Fruit fly (Drosophila melanogaster) whole organism, wandering third instar larva: ENCODE results near the gene CG9016.

Source experiments
- Abd-B ChIP-seq: fragments of >200 bp; optimal IDR thresholded peaks from 2 replicates; lab custom pipeline; 2017; ENCODE audit warnings: missing biosample characterization, missing genetic modification characterization
- CG32264 ChIP-seq: fragments of 200-800 bp; sonication (Bioruptor generic); optimal IDR thresholded peaks from 2 replicates; lab custom pipeline; 2016; ENCODE audit warnings: missing biosample characterization, missing genetic modification characterization
- CG9705 ChIP-seq: fragments of 200-800 bp; sonication (Bioruptor generic); optimal IDR thresholded peaks from 2 replicates; lab custom pipeline; 2018; ENCODE audit warnings: missing biosample characterization, mild to moderate bottlenecking, missing genetic modification characterization
- CrebA ChIP-seq: fragments of 200-800 bp; sonication (Bioruptor generic); optimal IDR thresholded peaks from 2 replicates; lab custom pipeline; 2016; ENCODE audit warnings: missing biosample characterization, mild to moderate bottlenecking, missing genetic modification characterization, borderline replicate concordance
- Dfd ChIP-seq: fragments of >200 bp; optimal IDR thresholded peaks from 2 replicates; lab custom pipeline; 2017; ENCODE audit warnings: missing biosample characterization, missing genetic modification characterization
- Dif ChIP-seq: fragments of 200-275, 200-300 bp; sonication (Bioruptor generic); optimal IDR thresholded peaks from 2 replicates; lab custom pipeline; 2018; ENCODE audit warnings: missing biosample characterization, missing genetic modification characterization; ENCODE audit not compliant: partially characterized antibody
- GATAd ChIP-seq: sonication (Bioruptor generic); optimal IDR thresholded peaks from 2 replicates; lab custom pipeline; 2016; ENCODE audit warnings: missing biosample characterization, missing genetic modification characterization
- HLH106 ChIP-seq: fragments of 200-800 bp; optimal IDR thresholded peaks from 3 replicates; lab custom pipeline; 2019; ENCODE audit warnings: missing biosample characterization, mild to moderate bottlenecking, missing genetic modification characterization, moderate library complexity
- Hnf4 ChIP-seq: fragments of 200-800 bp; sonication (Bioruptor generic); optimal IDR thresholded peaks from 2 replicates; lab custom pipeline; 2016; ENCODE audit warnings: missing biosample characterization, mild to moderate bottlenecking, missing genetic modification characterization
- Hr78 ChIP-seq: fragments of >200 bp; optimal IDR thresholded peaks from 2 replicates; lab custom pipeline; 2017; ENCODE audit warnings: missing biosample characterization, missing genetic modification characterization
- Hr83 ChIP-seq: fragments of 200-300 bp; sonication (Bioruptor generic); optimal IDR thresholded peaks from 2 replicates; lab custom pipeline; 2016; ENCODE audit warnings: missing biosample characterization, mild to moderate bottlenecking, missing genetic modification characterization, moderate library complexity; ENCODE audit not compliant: poor library complexity, severe bottlenecking
- Jra ChIP-seq: sonication (Bioruptor generic); optimal IDR thresholded peaks from 2 replicates; lab custom pipeline; 2016; ENCODE audit warnings: missing biosample characterization, missing genetic modification characterization
- Mio ChIP-seq: sonication (Bioruptor generic); optimal IDR thresholded peaks from 2 replicates; lab custom pipeline; 2016; ENCODE audit warnings: missing biosample characterization, missing genetic modification characterization
- Myc ChIP-seq: fragments of >200 bp; optimal IDR thresholded peaks from 2 replicates; lab custom pipeline; 2017
- N ChIP-seq: fragments of >200 bp; optimal IDR thresholded peaks from 2 replicates; lab custom pipeline; 2018; ENCODE audit warnings: missing biosample characterization, missing external identifiers, missing genetic modification characterization
- OdsH ChIP-seq: fragments of 200-800 bp; sonication (Bioruptor generic); optimal IDR thresholded peaks from 2 replicates; lab custom pipeline; 2016; ENCODE audit warnings: missing biosample characterization, mild to moderate bottlenecking, missing genetic modification characterization
- Rel ChIP-seq, 2 experiments: fragments of 200-800 bp; sonication (Bioruptor generic) in 1 of 2; optimal IDR thresholded peaks; 2 replicates in 1 of 2; 3 replicates in 1 of 2; lab custom pipeline; 2016 to 2019; ENCODE audit warnings: mild to moderate bottlenecking in 2 of 2, missing biosample characterization in 2 of 2, missing genetic modification characterization in 2 of 2, moderate library complexity in 1 of 2
- Sp1 ChIP-seq: fragments of 200-800 bp; sonication (Bioruptor generic); optimal IDR thresholded peaks from 3 replicates; lab custom pipeline; 2019; ENCODE audit warnings: missing biosample characterization, mild to moderate bottlenecking, missing genetic modification characterization, moderate library complexity
- Vsx2 ChIP-seq: fragments of 200-300, 225-300 bp; sonication (Bioruptor generic); optimal IDR thresholded peaks from 2 replicates; lab custom pipeline; 2018; ENCODE audit warnings: missing biosample characterization, missing genetic modification characterization; ENCODE audit not compliant: partially characterized antibody
- br ChIP-seq: fragments of 200-800 bp; sonication (Bioruptor generic); optimal IDR thresholded peaks from 2 replicates; lab custom pipeline; 2016; ENCODE audit warnings: missing biosample characterization, missing genetic modification characterization
- brk ChIP-seq: fragments of 200-800 bp; sonication (Bioruptor generic); optimal IDR thresholded peaks from 2 replicates; lab custom pipeline; 2016; ENCODE audit warnings: missing biosample characterization, mild to moderate bottlenecking, missing genetic modification characterization
- dl ChIP-seq, 2 experiments: fragments of 175-275, 200-275 bp in 1 of 2; fragments of 200-275 bp in 1 of 2; sonication (Bioruptor generic); optimal IDR thresholded peaks; lab custom pipeline; 2018; ENCODE audit warnings: mild to moderate bottlenecking in 2 of 2, missing biosample characterization in 2 of 2, missing genetic modification characterization in 2 of 2, moderate library complexity in 2 of 2; ENCODE audit not compliant: partially characterized antibody in 2 of 2, insufficient read depth in 1 of 2
- dmrt93B ChIP-seq: fragments of 200-800 bp; sonication (Bioruptor generic); optimal IDR thresholded peaks from 2 replicates; lab custom pipeline; 2018; ENCODE audit warnings: missing biosample characterization, mild to moderate bottlenecking, missing genetic modification characterization
- dsf ChIP-seq: sonication (Bioruptor generic); optimal IDR thresholded peaks from 2 replicates; lab custom pipeline; 2016; ENCODE audit warnings: missing biosample characterization, missing genetic modification characterization, borderline replicate concordance
- ey ChIP-seq: fragments of 200-800 bp; sonication (Bioruptor generic); optimal IDR thresholded peaks from 2 replicates; lab custom pipeline; 2016; ENCODE audit warnings: missing biosample characterization, missing genetic modification characterization
- foxo ChIP-seq, 2 experiments: fragments of 200-800 bp; sonication (Bioruptor generic); optimal IDR thresholded peaks; 2 replicates in 1 of 2; 3 replicates in 1 of 2; lab custom pipeline; 2016 to 2017; ENCODE audit warnings: missing biosample characterization in 2 of 2, missing genetic modification characterization in 2 of 2
- fru ChIP-seq: fragments of 200-800 bp; sonication (Bioruptor generic); optimal IDR thresholded peaks from 3 replicates; lab custom pipeline; 2016; ENCODE audit warnings: missing biosample characterization, mild to moderate bottlenecking, missing genetic modification characterization
- h ChIP-seq: fragments of 200-800 bp; sonication (Bioruptor generic); optimal IDR thresholded peaks from 3 replicates; lab custom pipeline; 2016; ENCODE audit warnings: missing biosample characterization, mild to moderate bottlenecking, missing genetic modification characterization
- jim ChIP-seq: fragments of 175-275, 200-325 bp; sonication (Bioruptor generic); optimal IDR thresholded peaks from 2 replicates; lab custom pipeline; 2016; ENCODE audit warnings: missing biosample characterization, mild to moderate bottlenecking, missing genetic modification characterization
- lola ChIP-seq: fragments of >200 bp; optimal IDR thresholded peaks from 2 replicates; lab custom pipeline; 2017; ENCODE audit warnings: missing biosample characterization, missing genetic modification characterization
- pan ChIP-seq: fragments of >200 bp; optimal IDR thresholded peaks from 2 replicates; lab custom pipeline; 2017
- psq ChIP-seq: fragments of 200-800 bp; sonication (Bioruptor generic); optimal IDR thresholded peaks from 3 replicates; lab custom pipeline; 2017; ENCODE audit warnings: missing biosample characterization, mild to moderate bottlenecking, missing genetic modification characterization, moderate library complexity
- rgr ChIP-seq: fragments of 200-800 bp; sonication (Bioruptor generic); optimal IDR thresholded peaks from 3 replicates; lab custom pipeline; 2016; ENCODE audit warnings: missing biosample characterization, mild to moderate bottlenecking, missing genetic modification characterization
- sage ChIP-seq: fragments of 200-800 bp; sonication (Bioruptor generic); optimal IDR thresholded peaks from 2 replicates; lab custom pipeline; 2016; ENCODE audit warnings: missing biosample characterization, mild to moderate bottlenecking, missing genetic modification characterization
- sv ChIP-seq: fragments of 200-800 bp; sonication (Bioruptor generic); optimal IDR thresholded peaks from 3 replicates; lab custom pipeline; 2016; ENCODE audit warnings: missing biosample characterization, missing genetic modification characterization
- tai ChIP-seq: sonication (Bioruptor generic); optimal IDR thresholded peaks from 2 replicates; lab custom pipeline; 2016; ENCODE audit warnings: missing biosample characterization, missing genetic modification characterization
- usp ChIP-seq: fragments of >200 bp; optimal IDR thresholded peaks from 2 replicates; lab custom pipeline; 2017; ENCODE audit warnings: missing biosample characterization, missing genetic modification characterization
- woc ChIP-seq: sonication (Bioruptor generic); optimal IDR thresholded peaks from 2 replicates; lab custom pipeline; 2016; ENCODE audit warnings: missing biosample characterization, mild to moderate bottlenecking, missing genetic modification characterization

Gene CG9016

dm6 chr2L:5956153-5956552, 32.7 kb upstream of the CG9016 start, which contains the start of gene CG13999:
TSS of gene CG13999 (minus strand) at chr2L:5956466.
- no peak for TF ChIP-seq h (GFP tag; lab: Kevin White, UChicago)
- no peak for TF ChIP-seq N
- no peak for TF ChIP-seq woc (GFP tag; lab: Kevin White, UChicago)
- TF ChIP-seq usp (GFP tag; lab: Kevin White, UChicago) = no peak
- no peak for TF ChIP-seq psq
- TF ChIP-seq GATAd (GFP tag; lab: Kevin White, UChicago) = no peak
- TF ChIP-seq CG32264 = no peak
- TF ChIP-seq CG9705 (GFP tag; lab: Kevin White, UChicago) = no peak
- TF ChIP-seq sage = no peak
- TF ChIP-seq Myc (lab: Kevin White, UChicago) = no peak
- TF ChIP-seq jim (GFP tag; lab: Kevin White, UChicago) = no peak
- TF ChIP-seq dsf (GFP tag; lab: Kevin White, UChicago) = no peak
- TF ChIP-seq Dif (GFP tag; lab: Kevin White, UChicago) = no peak

dm6 chr2L:5948775-5949526, 25.5 kb upstream of the CG9016 start, which contains the start of gene CG9044:
TSS of gene CG9044 (plus strand) at chr2L:5949450.
- TF ChIP-seq Hr83 (GFP tag; lab: Kevin White, UChicago) = peak; percentile 38
- no peak for TF ChIP-seq rgr (GFP tag; lab: Kevin White, UChicago)
- TF ChIP-seq CG9705 (GFP tag; lab: Kevin White, UChicago) = peak; percentile 35
- no peak for TF ChIP-seq Sp1 (GFP tag; lab: Kevin White, UChicago)
- TF ChIP-seq sv (GFP tag; lab: Kevin White, UChicago) = no peak
- TF ChIP-seq Jra (GFP tag; lab: Kevin White, UChicago) = peak; percentile 49
- no peak for TF ChIP-seq fru
- TF ChIP-seq CG32264 = no peak
- no peak for TF ChIP-seq usp (GFP tag; lab: Kevin White, UChicago)
- TF ChIP-seq psq = peak; percentile 54
- TF ChIP-seq Dif (GFP tag; lab: Kevin White, UChicago) = no peak
- no peak for TF ChIP-seq lola (GFP tag; lab: Kevin White, UChicago)
- no peak for TF ChIP-seq Abd-B (GFP tag; lab: Kevin White, UChicago)
- no peak for TF ChIP-seq tai
- no peak for TF ChIP-seq foxo (GFP tag; optimal IDR thresholded peaks at IDR 0.05; lab: Kevin White, UChicago)
- no peak for TF ChIP-seq pan (lab: Kevin White, UChicago)
- peak; percentile 92 for TF ChIP-seq woc (GFP tag; lab: Kevin White, UChicago)
- no peak for TF ChIP-seq dmrt93B (GFP tag; lab: Kevin White, UChicago)
- TF ChIP-seq dl (GFP tag; optimal IDR thresholded peaks at IDR 0.05; lab: Kevin White, UChicago; ENCODE audit: insufficient read depth in 1 of 2, partially characterized antibody in 2 of 2) = no peak
- TF ChIP-seq N = no peak
- TF ChIP-seq brk (GFP tag; lab: Kevin White, UChicago) = no peak
- TF ChIP-seq Vsx2 = no peak
- no peak for TF ChIP-seq Mio (GFP tag; lab: Kevin White, UChicago)
- TF ChIP-seq ey (GFP tag; lab: Kevin White, UChicago) = peak; percentile 70
- TF ChIP-seq CrebA (GFP tag; lab: Kevin White, UChicago) = no peak
- TF ChIP-seq GATAd (GFP tag; lab: Kevin White, UChicago) = peak; percentile 35
- no peak for TF ChIP-seq br (GFP tag; lab: Kevin White, UChicago)
- TF ChIP-seq Myc (lab: Kevin White, UChicago) = no peak
- TF ChIP-seq Rel (GFP tag; optimal IDR thresholded peaks at IDR 0.05; lab: Kevin White, UChicago) = no peak
- no peak for TF ChIP-seq Rel (tag; optimal IDR thresholded peaks at IDR 0.05; lab: Kevin White, UChicago)
- TF ChIP-seq sage = no peak
- no peak for TF ChIP-seq Hnf4 (GFP tag; lab: Kevin White, UChicago)
- TF ChIP-seq Dfd = no peak
- TF ChIP-seq h (GFP tag; lab: Kevin White, UChicago) = peak; percentile 77
- TF ChIP-seq HLH106 (tag; lab: Kevin White, UChicago) = peak; percentile 71
- peak; percentile 32 for TF ChIP-seq OdsH (GFP tag; lab: Kevin White, UChicago)
- no peak for TF ChIP-seq Hr78 (GFP tag; lab: Kevin White, UChicago)
- peak; percentile 76 for TF ChIP-seq dsf (GFP tag; lab: Kevin White, UChicago)
- TF ChIP-seq jim (GFP tag; lab: Kevin White, UChicago) = no peak
